Fruit fly (Drosophila melanogaster) whole organism, larva: ENCODE data around the gene Rpt2.

Experiments
- noc ChIP-seq: fragments of 200-800 bp; sonication (Bioruptor generic); optimal IDR thresholded peaks from 3 replicates; lab custom pipeline; 2019; ENCODE audit warnings: missing biosample characterization, mild to moderate bottlenecking, missing genetic modification characterization, moderate library complexity

The Rpt2 gene

dm6 chr3R:23920874-23921539, 10.4 kb downstream of the Rpt2 start:
- no peak for TF ChIP-seq noc

DNA sequence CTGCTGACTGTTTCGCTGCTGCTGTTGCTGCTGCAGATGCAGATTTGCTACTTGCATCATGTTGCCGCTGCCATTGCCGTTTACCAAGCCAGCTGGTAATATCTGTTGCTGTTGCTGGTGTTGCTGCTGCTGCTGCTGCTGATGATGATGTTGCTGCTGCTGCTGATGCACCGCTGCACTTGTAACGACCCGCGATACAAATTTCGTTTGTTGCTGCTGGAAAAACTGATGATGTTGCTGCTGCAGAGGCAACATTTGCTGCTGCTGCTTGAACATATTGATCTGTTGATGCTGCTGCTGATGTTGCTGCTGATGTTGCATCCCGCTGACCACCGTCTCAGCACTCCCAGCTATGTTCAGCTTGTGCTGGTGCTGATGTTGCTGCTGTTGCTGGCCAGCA, 11.0 kb downstream of the Rpt2 start:
- no peak for TF ChIP-seq noc

DNA sequence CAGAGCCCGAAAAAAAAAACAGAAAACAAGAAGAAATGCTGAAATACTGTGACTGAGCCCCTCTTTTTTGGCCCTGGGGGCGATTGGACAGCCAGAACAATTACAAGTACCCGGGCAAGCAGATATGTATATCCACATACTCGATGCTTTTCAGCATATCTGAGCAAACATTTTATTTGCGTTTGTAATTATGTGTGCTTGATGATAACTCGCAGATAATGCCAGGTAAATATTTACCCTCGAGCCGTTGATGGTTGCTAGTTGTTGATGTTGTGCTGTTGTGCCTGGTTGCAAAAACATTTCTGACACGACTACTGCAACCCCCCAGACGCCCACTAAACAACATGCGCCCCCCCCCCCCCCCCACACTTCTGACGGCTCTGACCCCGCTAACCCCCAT, 12.0 kb downstream of the Rpt2 start:
- TF ChIP-seq noc: no peak

DNA sequence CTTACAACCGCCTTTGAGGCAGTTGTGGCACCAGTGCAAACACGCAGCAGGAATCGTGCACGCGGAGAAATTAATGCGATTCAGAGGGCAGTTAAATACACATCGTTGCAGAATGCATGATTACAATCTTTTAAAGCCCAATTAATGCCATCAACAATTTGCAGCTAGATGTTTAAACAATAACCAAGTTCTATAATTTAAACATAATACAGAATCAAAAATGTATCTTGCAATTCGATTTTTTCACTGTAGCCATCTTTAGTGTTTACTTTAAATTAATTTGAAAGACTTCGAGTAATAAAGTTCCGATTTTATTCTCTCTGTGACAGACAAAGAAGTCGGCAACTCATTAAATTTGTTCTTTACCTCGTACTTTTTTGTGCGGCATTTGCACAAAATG, 15.4 kb downstream of the Rpt2 start:
- no peak for TF ChIP-seq noc

dm6 chr3R:23915042-23915428, 16.3 kb downstream of the Rpt2 start:
- peak; percentile 18 for TF ChIP-seq noc

dm6 chr3R:23914415-23915041, 16.8 kb downstream of the Rpt2 start:
- no peak for TF ChIP-seq noc

- no peak for TF ChIP-seq noc
Observed at dm6 chr3R:23912349-23912748, 19.0 kb downstream of the Rpt2 start.

- no peak for TF ChIP-seq noc
Observed at dm6 chr3R:23911073-23911690, 20.2 kb downstream of the Rpt2 start.

- TF ChIP-seq noc: no peak
Observed at dm6 chr3R:23910260-23910887, 21.0 kb downstream of the Rpt2 start.

DNA sequence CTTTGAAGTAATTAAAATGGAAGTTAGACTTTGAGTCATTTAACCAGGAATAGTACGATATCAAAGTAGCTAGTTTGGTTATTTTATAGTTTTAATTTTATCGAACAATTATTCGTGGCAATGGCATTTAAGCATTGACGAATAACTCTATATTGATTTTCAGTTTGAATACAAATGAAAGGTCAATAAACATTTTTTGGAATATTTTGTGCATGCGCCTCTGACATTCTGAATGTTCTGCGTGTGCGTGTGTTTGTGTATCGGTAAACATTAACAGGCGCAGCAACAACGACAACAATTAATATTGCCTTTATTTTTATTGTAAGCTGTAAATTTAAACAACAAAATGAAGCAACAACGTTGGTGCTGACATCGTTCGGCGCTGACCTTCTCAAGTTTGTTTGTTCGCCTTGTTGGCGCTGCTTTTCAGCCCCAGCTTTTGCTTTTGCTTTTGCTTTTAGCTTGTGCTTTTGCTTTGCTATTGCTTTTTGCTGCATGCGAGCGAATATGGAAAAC, 22.0 kb downstream of the Rpt2 start:
- TF ChIP-seq noc: no peak

dm6 chr3R:23903425-23903824, 27.9 kb downstream of the Rpt2 start:
- TF ChIP-seq noc: no peak

DNA sequence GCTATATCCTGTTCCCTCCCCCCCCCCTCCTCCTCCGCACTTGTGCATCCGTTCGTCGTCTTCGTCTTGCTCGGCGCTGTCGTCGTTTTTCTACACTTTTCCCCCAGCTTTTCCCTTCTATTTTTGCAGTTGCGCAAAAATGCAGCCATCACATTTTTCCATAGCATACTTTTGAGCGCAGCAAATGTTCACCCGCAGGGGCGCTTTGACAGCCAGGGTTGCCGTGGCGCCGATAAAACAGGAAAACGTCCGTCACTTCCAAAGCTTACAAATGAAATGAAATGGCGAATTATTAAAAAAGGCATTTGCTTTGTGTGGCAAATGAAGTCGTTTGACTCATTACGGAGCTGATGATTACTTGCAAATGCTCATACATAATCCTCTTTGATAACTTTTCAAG, 28.8 kb downstream of the Rpt2 start:
- TF ChIP-seq noc: no peak

dm6 chr3R:23902034-23902433, 29.3 kb downstream of the Rpt2 start:
- TF ChIP-seq noc: no peak

- no peak for TF ChIP-seq noc
Observed at dm6 chr3R:23900092-23900491, 31.3 kb downstream of the Rpt2 start.

DNA sequence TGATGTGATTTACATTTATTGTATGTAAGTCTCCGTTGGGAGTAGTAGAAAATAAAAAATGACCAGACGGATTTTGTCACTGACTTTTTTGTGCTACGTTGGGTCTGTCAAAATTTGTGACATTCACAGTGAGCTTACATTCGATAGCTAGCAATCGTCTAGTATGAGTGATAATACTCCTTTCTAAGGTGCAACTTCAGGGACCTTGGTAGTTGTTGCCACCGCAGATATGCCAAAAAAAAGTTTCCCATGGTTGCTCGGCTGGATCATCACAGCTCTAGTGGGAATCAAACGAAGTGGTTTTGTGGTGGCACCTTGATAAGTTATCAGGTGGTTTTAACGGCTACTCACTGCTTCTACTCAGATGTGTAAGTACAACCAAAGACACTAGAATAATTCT, 37.9 kb downstream of the Rpt2 start, which contains the start of gene tbrd-1:
Gene tbrd-1, minus strand, starts transcription at position 101 of the 400 bp plus-strand sequence.
- no peak for TF ChIP-seq noc

DNA sequence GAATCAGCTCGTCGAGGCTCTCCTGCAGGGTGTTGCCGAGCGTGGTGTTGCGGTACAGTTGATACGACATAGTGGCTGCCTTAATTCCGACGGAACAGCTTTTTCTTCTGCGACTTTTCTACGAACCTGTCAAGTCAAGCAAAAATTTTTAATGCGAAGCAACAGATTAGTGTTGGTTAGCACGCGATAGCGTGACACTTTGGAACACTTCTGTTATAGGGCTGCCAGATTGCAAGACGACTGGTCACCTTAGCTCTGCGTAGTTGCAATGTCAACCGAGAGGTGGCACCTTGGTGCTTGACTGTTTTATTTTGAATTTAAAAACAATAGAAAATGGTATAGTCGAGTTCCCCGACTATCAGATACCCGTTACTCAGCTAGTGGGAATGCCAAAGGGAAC, 40.5 kb downstream of the Rpt2 start, which contains the start of gene TfIIA-S:
Gene TfIIA-S, minus strand, starts transcription at position 175 of the 400 bp plus-strand sequence.
- no peak for TF ChIP-seq noc

DNA sequence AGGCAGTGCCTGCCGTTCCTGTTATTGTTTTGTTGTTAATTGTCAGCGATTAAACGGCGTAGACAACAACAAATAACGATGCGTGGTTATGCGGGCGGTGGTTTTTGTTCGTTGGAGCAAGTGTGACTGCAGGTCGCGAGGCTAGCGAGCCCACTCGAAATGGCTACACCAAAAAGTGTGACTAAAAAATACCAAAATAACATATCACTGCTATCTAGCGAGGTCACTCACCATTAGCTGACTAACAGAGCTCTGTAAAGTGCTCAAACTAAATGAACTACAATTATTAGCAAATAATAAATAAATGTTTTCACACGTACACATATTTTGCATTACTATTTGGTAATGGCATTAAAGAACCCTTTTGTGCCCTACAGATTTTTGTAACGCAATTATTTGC, 41.4 kb downstream of the Rpt2 start, which contains the start of gene Pli:
Gene Pli, minus strand, starts transcription at position 131 of the 400 bp plus-strand sequence.
- TF ChIP-seq noc: peak; percentile 39
